Fruit fly (Drosophila melanogaster) whole organism, embryonic: ENCODE measurements around the gene CG1896.

Experiments
- CG10321 ChIP-seq: fragments of 200-800 bp; sonication (Bioruptor generic); IDR thresholded peaks from 2 replicates; pipeline ENCODE4 v1.3.6; 2022; ENCODE audit warnings: missing biosample characterization, missing genetic modification characterization
- CG13123 ChIP-seq: fragments of 200-800 bp; sonication (Bioruptor generic); optimal IDR thresholded peaks from 2 replicates; lab custom pipeline; 2016; ENCODE audit warnings: missing biosample characterization, missing genetic modification characterization
- CG17568 ChIP-seq: fragments of 200-800 bp; sonication (Bioruptor generic); optimal IDR thresholded peaks from 2 replicates; lab custom pipeline; 2018; ENCODE audit warnings: missing biosample characterization, mild to moderate bottlenecking, missing genetic modification characterization, moderate library complexity
- CG30403 ChIP-seq: fragments of 200-800 bp; sonication (Bioruptor generic); optimal IDR thresholded peaks from 3 replicates; lab custom pipeline; 2016; ENCODE audit warnings: missing biosample characterization, missing genetic modification characterization
- CG7357 ChIP-seq: fragments of 200-800 bp; sonication (Bioruptor generic); IDR thresholded peaks from 3 replicates; pipeline ENCODE4 v1.3.6; 2022; ENCODE audit warnings: missing biosample characterization, missing genetic modification characterization
- CrebB ChIP-seq: fragments of 200-800 bp; sonication (Bioruptor generic); optimal IDR thresholded peaks from 3 replicates; lab custom pipeline; 2018; ENCODE audit warnings: missing biosample characterization, mild to moderate bottlenecking, missing genetic modification characterization
- NK7.1 ChIP-seq: fragments of 200-800 bp; sonication (Bioruptor generic); optimal IDR thresholded peaks from 3 replicates; lab custom pipeline; 2016; ENCODE audit warnings: missing biosample characterization, missing genetic modification characterization
- bigmax ChIP-seq: fragments of 200-800 bp; sonication (Bioruptor generic); optimal IDR thresholded peaks from 2 replicates; lab custom pipeline; 2018; ENCODE audit warnings: missing biosample characterization, mild to moderate bottlenecking, missing genetic modification characterization
- ind ChIP-seq: fragments of 200-800 bp; sonication (Bioruptor generic); optimal IDR thresholded peaks from 3 replicates; lab custom pipeline; 2016; ENCODE audit warnings: missing biosample characterization, missing genetic modification characterization
- klu ChIP-seq: fragments of 200-800 bp; sonication (Bioruptor generic); IDR thresholded peaks from 2 replicates; pipeline ENCODE4 v1.3.6; 2022; ENCODE audit warnings: missing biosample characterization, missing genetic modification characterization

DNA sequence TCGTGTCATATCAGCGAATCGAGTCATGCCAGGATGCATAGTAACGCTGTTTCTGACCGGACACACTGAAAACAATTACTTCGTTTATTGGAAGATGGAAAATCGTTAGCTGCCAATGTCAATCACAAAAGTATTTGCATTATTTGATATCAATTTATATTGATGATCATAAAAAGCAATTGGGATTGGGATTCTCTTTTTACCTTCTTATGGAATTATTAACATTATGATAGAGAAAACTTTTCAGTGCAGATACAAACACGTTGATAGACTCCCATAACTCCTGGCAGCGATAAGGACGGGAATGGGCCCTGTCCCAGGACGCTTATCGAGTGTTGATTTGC, 37.2 kb upstream of the CG1896 start:
- no peak for TF ChIP-seq CG30403 (GFP tag; lab: Kevin White, UChicago)
- TF ChIP-seq CG17568 (GFP tag; lab: Kevin White, UChicago) = no peak
- no peak for TF ChIP-seq NK7.1 (GFP tag; lab: Kevin White, UChicago)
- TF ChIP-seq klu = no peak
- no peak for TF ChIP-seq ind
- no peak for TF ChIP-seq CG10321
- TF ChIP-seq CG13123 (GFP tag; lab: Kevin White, UChicago) = no peak
- no peak for TF ChIP-seq CG7357 (GFP tag; lab: Robert Waterston, UW)
- no peak for TF ChIP-seq bigmax (GFP tag; lab: Kevin White, UChicago)
- TF ChIP-seq CrebB (tag; lab: Kevin White, UChicago) = no peak
